Fruit fly (Drosophila melanogaster): Measurements from ENCODE around the gene CG5439.

DNA sequence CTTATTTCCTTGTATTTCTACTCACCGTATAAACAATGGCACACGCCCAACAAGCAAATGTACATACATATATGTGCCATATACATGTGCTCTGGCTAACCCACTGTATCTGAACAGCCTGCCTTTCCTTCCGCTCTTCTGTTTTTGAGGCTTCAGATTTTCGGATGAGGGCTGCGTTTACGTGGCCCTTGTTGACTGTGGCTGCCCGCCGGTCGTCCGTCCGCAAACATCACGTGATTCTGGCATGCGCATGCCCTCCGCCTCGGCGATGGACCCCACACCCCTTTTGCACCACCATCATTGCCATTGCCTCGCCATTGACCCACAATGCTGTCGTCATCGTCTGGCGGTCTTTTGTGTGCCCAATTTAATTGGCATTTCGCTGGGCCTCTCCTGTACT, 28.3 kb downstream of the CG5439 start:
- no peak for TF ChIP-seq psq (optimal IDR thresholded peaks at IDR 0.05)
- no peak for TF ChIP-seq Dll (optimal IDR thresholded peaks at IDR 0.05)
- no peak for TF ChIP-seq usp (GFP tag; optimal IDR thresholded peaks at IDR 0.05)

All from whole organism.